Worm (Caenorhabditis elegans): Measurements from ENCODE around the gene bath-15.

- no peak for TF ChIP-seq mxl-1 (tag; optimal IDR thresholded peaks at IDR 0.05)
- no peak for TF ChIP-seq tbp1 (GFP tag; optimal IDR thresholded peaks at IDR 0.05)
- TF ChIP-seq atf-7 (tag; optimal IDR thresholded peaks at IDR 0.05): no peak
- no peak for TF ChIP-seq ekl-4 (GFP tag; IDR thresholded peaks at IDR 0.05)
- TF ChIP-seq ceh-91 (GFP tag; IDR thresholded peaks at IDR 0.05): no peak
- peak; percentile 80 for TF ChIP-seq nfyb-1 (GFP tag; IDR thresholded peaks at IDR 0.05)
- TF ChIP-seq somi-1 (GFP tag; optimal IDR thresholded peaks at IDR 0.05): no peak
Observed at ce11 chrIII:7812208-7812880, 36.5 kb upstream of the bath-15 start.

Measured in whole organism, young adult.